Worm (Caenorhabditis elegans) whole organism, L4 larva: Measurements from ENCODE around the gene hip-1.

Experiments used
- F37D6.2 ChIP-seq: sonication (generic microtip); optimal IDR thresholded peaks from 2 replicates; lab custom pipeline; 2016; ENCODE audit warnings: mild to moderate bottlenecking, missing genetic modification characterization, missing compliant biosample characterization
- F44E2.7 ChIP-seq: fragments of 200-800 bp; sonication (Bioruptor generic); IDR thresholded peaks from 2 replicates; pipeline ENCODE4 v2.1.2; 2022; ENCODE audit warnings: missing genetic modification characterization, missing compliant biosample characterization
- Y48G9A.11 ChIP-seq: fragments of 200-800 bp; sonication (Bioruptor generic); IDR thresholded peaks from 2 replicates; pipeline ENCODE4 v1.3.6; 2022; ENCODE audit warnings: missing genetic modification reagents, missing genetic modification characterization, missing compliant biosample characterization
- Y75B8A.6 ChIP-seq: fragments of 200-800 bp; sonication (Bioruptor generic); IDR thresholded peaks from 2 replicates; pipeline ENCODE4 v1.3.6; 2022; ENCODE audit warnings: missing genetic modification reagents, missing genetic modification characterization, missing compliant biosample characterization
- ZK337.2 ChIP-seq: fragments of 200-800 bp; sonication (Bioruptor generic); IDR thresholded peaks from 2 replicates; pipeline ENCODE4 v1.3.6; 2022; ENCODE audit warnings: missing genetic modification reagents, missing genetic modification characterization, missing compliant biosample characterization
- aha-1 ChIP-seq: fragments of 150-350 bp; peaks from one replicate; lab custom pipeline; 2014; ENCODE audit warnings: missing biosample characterization, missing genetic modification characterization
- aly-2 ChIP-seq: sonication (generic microtip); optimal IDR thresholded peaks from 2 replicates; lab custom pipeline; 2018; ENCODE audit warnings: missing biosample characterization, missing genetic modification characterization
- ama-1 ChIP-seq: fragments of 150-350 bp; optimal IDR thresholded peaks from 2 replicates; lab custom pipeline; 2014; ENCODE audit warnings: inconsistent platforms, mixed read lengths
- attf-4 ChIP-seq: sonication (generic microtip); optimal IDR thresholded peaks from 3 replicates; lab custom pipeline; 2017; ENCODE audit warnings: missing biosample characterization, missing genetic modification characterization
- ceh-62 ChIP-seq: sonication (generic microtip); optimal IDR thresholded peaks from 2 replicates; lab custom pipeline; 2017; ENCODE audit warnings: missing biosample characterization, missing genetic modification characterization
- ctbp-1 ChIP-seq: fragments of 200-800 bp; sonication (Bioruptor generic); IDR thresholded peaks from 2 replicates; pipeline ENCODE4 v1.3.6; 2022; ENCODE audit warnings: missing genetic modification reagents, missing genetic modification characterization, missing compliant biosample characterization
- daf-16 ChIP-seq, 3 experiments: sonication (generic microtip); optimal IDR thresholded peaks; 2 replicates each; lab custom pipeline; 2016 to 2017; ENCODE audit warnings: missing genetic modification characterization in 3 of 3, missing genetic modification reagents in 3 of 3, mild to moderate bottlenecking in 2 of 3, missing compliant biosample characterization in 2 of 3, missing biosample characterization in 1 of 3, moderate library complexity in 1 of 3
- daf-8 ChIP-seq: fragments of 200-800 bp; sonication (Bioruptor generic); IDR thresholded peaks from 2 replicates; pipeline ENCODE4 v1.3.6; 2022; ENCODE audit warnings: missing genetic modification characterization, missing compliant biosample characterization
- dve-1 ChIP-seq: sonication (generic microtip); optimal IDR thresholded peaks from 2 replicates; lab custom pipeline; 2017; ENCODE audit warnings: antibody characterized with exemption, mild to moderate bottlenecking, missing genetic modification characterization, missing compliant biosample characterization; ENCODE audit not compliant: insufficient read depth
- egl-43 ChIP-seq: fragments of 200-800 bp; sonication (Bioruptor generic); IDR thresholded peaks from 2 replicates; pipeline ENCODE4 v1.3.6; 2022; ENCODE audit warnings: missing genetic modification reagents, missing genetic modification characterization, missing compliant biosample characterization
- gei-8 ChIP-seq: fragments of 200-800 bp; sonication (Bioruptor generic); optimal IDR thresholded peaks from 2 replicates; lab custom pipeline; 2018; ENCODE audit warnings: mild to moderate bottlenecking, missing genetic modification characterization, missing compliant biosample characterization
- hif-1 ChIP-seq, 2 experiments: sonication (generic microtip); optimal IDR thresholded peaks; 2 replicates each; lab custom pipeline; 2016 to 2017; ENCODE audit warnings: missing compliant biosample characterization in 2 of 2, missing genetic modification characterization in 2 of 2, missing genetic modification reagents in 2 of 2, missing genotype in 2 of 2, mild to moderate bottlenecking in 1 of 2
- hlh-11 ChIP-seq: fragments of 200-800 bp; sonication (Bioruptor generic); optimal IDR thresholded peaks from 2 replicates; lab custom pipeline; 2018; ENCODE audit warnings: mild to moderate bottlenecking, missing genetic modification characterization, missing compliant biosample characterization
- hlh-30 ChIP-seq: sonication (generic microtip); optimal IDR thresholded peaks from 2 replicates; lab custom pipeline; 2017; ENCODE audit warnings: antibody characterized with exemption, mild to moderate bottlenecking, missing genetic modification characterization, missing compliant biosample characterization; ENCODE audit not compliant: insufficient read depth
- lim-7 ChIP-seq: fragments of 200-800 bp; sonication (Bioruptor generic); IDR thresholded peaks from 2 replicates; pipeline ENCODE4 v1.3.6; 2022; ENCODE audit warnings: missing genetic modification characterization, missing compliant biosample characterization
- lin-29 ChIP-seq: fragments of 200-800 bp; sonication (Bioruptor generic); IDR thresholded peaks from 2 replicates; pipeline ENCODE4 v1.3.6; 2022; ENCODE audit warnings: missing genetic modification reagents, missing genetic modification characterization, missing compliant biosample characterization
- madf-5 ChIP-seq, 2 experiments: fragments of 200-800 bp; sonication (Bioruptor generic); IDR thresholded peaks; 2 replicates each; pipeline ENCODE4 v1.3.6; 2022; ENCODE audit warnings: missing compliant biosample characterization in 2 of 2, missing genetic modification characterization in 2 of 2
- mep-1 ChIP-seq: fragments of 150-350 bp; sonication (generic microtip); optimal IDR thresholded peaks from 3 replicates; lab custom pipeline; 2014; ENCODE audit warnings: missing biosample characterization, missing genetic modification characterization
- mes-2 ChIP-seq: sonication (generic microtip); optimal IDR thresholded peaks from 2 replicates; lab custom pipeline; 2016; ENCODE audit warnings: missing genotype, mild to moderate bottlenecking, missing genetic modification characterization, missing compliant biosample characterization; ENCODE audit not compliant: poor library complexity, severe bottlenecking
- mxl-2 ChIP-seq: fragments of 200-800 bp; sonication (Bioruptor generic); conservative IDR thresholded peaks from 2 replicates; pipeline ENCODE4 v1.3.6; 2022; ENCODE audit warnings: missing genetic modification reagents, missing genetic modification characterization, missing compliant biosample characterization
- nhr-28 ChIP-seq: fragments of 150-350 bp; optimal IDR thresholded peaks from 2 replicates; lab custom pipeline; 2014; ENCODE audit warnings: missing biosample characterization, missing genetic modification characterization
- nhr-41 ChIP-seq: fragments of 200-800 bp; sonication (Bioruptor generic); IDR thresholded peaks from 2 replicates; pipeline ENCODE4 v1.3.6; 2022; ENCODE audit warnings: missing genetic modification reagents, missing genetic modification characterization, missing compliant biosample characterization
- nhr-48 ChIP-seq: sonication (generic microtip); optimal IDR thresholded peaks from 2 replicates; lab custom pipeline; 2016; ENCODE audit warnings: mild to moderate bottlenecking, missing genetic modification characterization, missing compliant biosample characterization
- nhr-6 ChIP-seq: fragments of 150-350 bp; optimal IDR thresholded peaks from 2 replicates; lab custom pipeline; 2014; ENCODE audit warnings: missing biosample characterization, missing genetic modification characterization
- nhr-76 ChIP-seq: fragments of 150-350 bp; optimal IDR thresholded peaks from 2 replicates; lab custom pipeline; 2014; ENCODE audit warnings: missing biosample characterization, missing genetic modification characterization
- pha-4 ChIP-seq, 2 experiments: fragments of 150-350 bp in 1 of 2; fragments of 200-800 bp in 1 of 2; sonication (Bioruptor generic) in 1 of 2; IDR thresholded peaks in 1 of 2; optimal IDR thresholded peaks in 1 of 2; 2 replicates each; pipeline versions ENCODE4 v1.3.6 to Lab custom; 2014 to 2022; ENCODE audit warnings: missing genetic modification characterization in 2 of 2, missing genetic modification reagents in 2 of 2, missing biosample characterization in 1 of 2, missing compliant biosample characterization in 1 of 2
- pqm-1 ChIP-seq: sonication (generic microtip); optimal IDR thresholded peaks from 2 replicates; lab custom pipeline; 2017; ENCODE audit warnings: missing biosample characterization, missing genetic modification characterization
- set-16 ChIP-seq: fragments of 200-800 bp; sonication (Bioruptor generic); IDR thresholded peaks from 2 replicates; pipeline ENCODE4 v1.3.6; 2022; ENCODE audit warnings: missing genetic modification reagents, missing genetic modification characterization, missing compliant biosample characterization
- skn-1 ChIP-seq: fragments of 150-350 bp; optimal IDR thresholded peaks from 2 replicates; lab custom pipeline; 2014; ENCODE audit warnings: missing biosample characterization, missing genetic modification characterization
- snpc-4 ChIP-seq: fragments of 150-350 bp; optimal IDR thresholded peaks from 2 replicates; lab custom pipeline; 2014; ENCODE audit warnings: missing biosample characterization, missing genetic modification characterization
- tra-1 ChIP-seq: fragments of 200-800 bp; sonication (Bioruptor generic); IDR thresholded peaks from 2 replicates; pipeline ENCODE4 v1.3.6; 2022; ENCODE audit warnings: missing genetic modification reagents, missing genetic modification characterization, missing compliant biosample characterization
- zfp-2 ChIP-seq: sonication (generic microtip); optimal IDR thresholded peaks from 2 replicates; lab custom pipeline; 2016; ENCODE audit warnings: mild to moderate bottlenecking, missing genetic modification characterization, missing compliant biosample characterization
- zip-2 ChIP-seq: fragments of 150-350 bp; optimal IDR thresholded peaks from 2 replicates; lab custom pipeline; 2014; ENCODE audit warnings: missing biosample characterization, missing genetic modification characterization

hip-1 gene

DNA sequence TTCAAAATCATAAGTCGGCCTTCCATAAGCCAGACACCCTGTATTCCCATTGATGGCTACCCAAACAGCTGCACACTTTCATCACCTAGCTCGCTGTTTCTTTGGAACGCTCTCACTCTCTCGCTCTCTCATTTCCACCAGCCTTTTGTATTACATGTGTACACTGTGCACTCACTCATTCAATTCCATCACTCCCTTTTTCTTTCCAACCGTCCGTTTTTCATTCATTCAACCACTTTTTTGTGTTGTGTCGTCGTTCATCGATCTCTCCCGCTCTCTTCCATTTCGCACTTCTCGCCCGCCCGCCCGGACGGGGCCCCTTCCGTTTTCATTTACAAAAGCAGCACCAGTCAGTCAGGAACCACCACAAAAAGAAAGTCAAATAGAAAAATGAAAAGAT lies 35.7 kb upstream of the hip-1 start:
- TF ChIP-seq nhr-76 (tag; lab: Kevin White, UChicago) (no peak), pha-4 (GFP tag; IDR thresholded peaks at IDR 0.05; lab: Robert Waterston, UW) (no peak), pha-4 (tag; optimal IDR thresholded peaks at IDR 0.05; lab: Kevin White, UChicago) (peak; percentile 19), dve-1 (peak; percentile 16), nhr-41 (GFP tag; lab: Robert Waterston, UW) (no peak), nhr-6 (no peak), attf-4 (tag; lab: Kevin White, UChicago) (no peak), mep-1 (tag; lab: Kevin White, UChicago) (peak; percentile 51), daf-16 (GFP tag; optimal IDR thresholded peaks at IDR 0.05; lab: Kevin White, UChicago) (no peak), daf-16 (tag; optimal IDR thresholded peaks at IDR 0.05; lab: Kevin White, UChicago) (peak; percentile 28), snpc-4 (tag; lab: Kevin White, UChicago) (no peak), zfp-2 (tag; lab: Kevin White, UChicago) (no peak), hlh-11 (tag; lab: Kevin White, UChicago) (peak; percentile 40), aly-2 (tag; lab: Kevin White, UChicago) (no peak), gei-8 (GFP tag; lab: Kevin White, UChicago) (no peak), madf-5 (GFP tag; IDR thresholded peaks at IDR 0.05; lab: Robert Waterston, UW) (no peak), mes-2 (tag; lab: Kevin White, UChicago) (peak; percentile 36), nhr-28 (tag; lab: Kevin White, UChicago) (peak; percentile 34), mxl-2 (no peak), daf-8 (GFP tag; lab: Robert Waterston, UW) (no peak), F37D6.2 (tag; lab: Kevin White, UChicago) (no peak), pqm-1 (tag; lab: Kevin White, UChicago) (peak; percentile 31), lim-7 (GFP tag; lab: Robert Waterston, UW) (0 out of 2 replicates have a peak, but pooled peaks have one; percentile 35), ama-1 (lab: Kevin White, UChicago) (no peak)

DNA sequence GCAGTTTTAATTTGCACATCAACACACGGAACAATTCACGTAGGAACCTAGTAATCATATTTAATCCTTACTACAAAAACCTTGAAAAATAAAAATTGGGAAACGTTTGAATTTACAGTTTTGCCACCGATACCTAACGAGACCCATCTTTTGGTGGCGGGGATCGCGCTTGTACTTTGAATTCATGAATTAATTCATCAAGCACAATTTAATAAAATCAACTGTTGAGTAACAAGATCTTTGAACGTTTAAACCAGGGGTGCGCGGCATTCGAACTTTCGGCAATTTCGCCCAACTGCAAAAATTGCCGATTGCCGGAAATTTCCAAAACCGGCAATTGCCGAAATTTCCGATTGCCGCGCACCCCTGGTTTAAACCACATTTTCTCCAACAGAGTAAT lies 34.4 kb upstream of the hip-1 start:
- TF ChIP-seq Y75B8A.6 (GFP tag; lab: Robert Waterston, UW) (no peak), Y48G9A.11 (no peak), daf-8 (GFP tag; lab: Robert Waterston, UW) (no peak), hlh-30 (tag; lab: Kevin White, UChicago) (no peak), egl-43 (GFP tag; lab: Robert Waterston, UW) (peak; percentile 41; the same call in 1 of the 2 replicates), hif-1 (tag; optimal IDR thresholded peaks at IDR 0.05; lab: Kevin White, UChicago) (no peak), ctbp-1 (GFP tag; lab: Robert Waterston, UW) (no peak), zip-2 (tag; lab: Kevin White, UChicago) (no peak)
- TF ChIP-seq, all 104 proteins: peak for 1

- TF ChIP-seq set-16 (GFP tag; lab: Robert Waterston, UW) (peak; percentile 89), nhr-48 (no peak)
- TF ChIP-seq, all 104 proteins: peak for 1
Measured at ce11 chrIII:13654950-13655349, 32.7 kb upstream of the hip-1 start.

- TF ChIP-seq lin-29 (GFP tag; lab: Robert Waterston, UW): no peak
- TF ChIP-seq skn-1: no peak
- 0 out of 2 replicates have a peak, but pooled peaks have one; percentile 6 for TF ChIP-seq F44E2.7 (GFP tag; lab: Robert Waterston, UW)
- TF ChIP-seq tra-1: no peak
- no peak for TF ChIP-seq ZK337.2
- peak; percentile 77 for TF ChIP-seq set-16 (GFP tag; lab: Robert Waterston, UW)
- TF ChIP-seq ceh-62 (tag; lab: Kevin White, UChicago): no peak
- no peak for TF ChIP-seq aha-1 (tag; lab: Kevin White, UChicago)
- TF ChIP-seq, all 104 proteins: peak for 2
Measured at ce11 chrIII:13652708-13653107, 30.4 kb upstream of the hip-1 start.
